Worm (Caenorhabditis elegans) whole organism, L1 larva: ENCODE results near the gene cutl-23.

Experiments used
- C04F5.9 ChIP-seq: sonication (generic microtip); optimal IDR thresholded peaks from 2 replicates; lab custom pipeline; 2016; ENCODE audit warnings: missing genetic modification characterization, missing compliant biosample characterization
- C16A3.4 ChIP-seq: fragments of 150-350 bp; optimal IDR thresholded peaks from 2 replicates; lab custom pipeline; 2014; ENCODE audit warnings: missing biosample characterization, missing genetic modification characterization
- C34B4.2 ChIP-seq: sonication (generic microtip); optimal IDR thresholded peaks from 2 replicates; lab custom pipeline; 2017; ENCODE audit warnings: mild to moderate bottlenecking, missing genetic modification characterization, missing compliant biosample characterization
- aha-1 ChIP-seq: fragments of 150-350 bp; optimal IDR thresholded peaks from 2 replicates; lab custom pipeline; 2014; ENCODE audit warnings: missing biosample characterization, missing genetic modification characterization
- aly-2 ChIP-seq: fragments of 150-350 bp; optimal IDR thresholded peaks from 2 replicates; lab custom pipeline; 2014; ENCODE audit warnings: missing biosample characterization, missing genetic modification characterization
- ceh-88 ChIP-seq: fragments of 200-800 bp; sonication (Bioruptor generic); IDR thresholded peaks from 2 replicates; pipeline ENCODE4 v1.3.6; 2022; ENCODE audit warnings: missing genetic modification characterization, missing compliant biosample characterization
- ces-1 ChIP-seq: fragments of 150-350 bp; optimal IDR thresholded peaks from 2 replicates; lab custom pipeline; 2014; ENCODE audit warnings: missing biosample characterization, missing genetic modification reagents, missing genetic modification characterization
- efl-3 ChIP-seq: fragments of 200-800 bp; sonication (Bioruptor generic); optimal IDR thresholded peaks from 2 replicates; lab custom pipeline; 2018; ENCODE audit warnings: mild to moderate bottlenecking, missing genetic modification characterization, missing compliant biosample characterization
- egl-13 ChIP-seq: sonication (generic microtip); optimal IDR thresholded peaks from 2 replicates; lab custom pipeline; 2016; ENCODE audit warnings: missing genotype, missing genetic modification reagents, missing genetic modification characterization, missing compliant biosample characterization
- egl-27 ChIP-seq, 2 experiments: fragments of 150-350 bp in 1 of 2; sonication (generic microtip); optimal IDR thresholded peaks; 3 replicates each; lab custom pipeline; 2017 to 2018; ENCODE audit warnings: missing biosample characterization in 2 of 2, missing genetic modification characterization in 2 of 2, missing genetic modification reagents in 2 of 2
- elt-2 ChIP-seq: sonication (generic microtip); optimal IDR thresholded peaks from 2 replicates; lab custom pipeline; 2016; ENCODE audit warnings: missing genetic modification characterization, mild to moderate bottlenecking, inconsistent platforms, missing compliant biosample characterization, missing genetic modification reagents
- elt-3 ChIP-seq, 6 experiments: fragments of 150-350 bp in 1 of 6; sonication (generic microtip); optimal IDR thresholded peaks; 2 replicates each; lab custom pipeline; 2017 to 2018; ENCODE audit warnings: missing biosample characterization in 6 of 6, missing genetic modification characterization in 6 of 6, inconsistent platforms in 1 of 6
- fkh-10 ChIP-seq: sonication (generic microtip); optimal IDR thresholded peaks from 2 replicates; lab custom pipeline; 2017; ENCODE audit warnings: missing biosample characterization, missing genetic modification reagents, missing genetic modification characterization
- hlh-4 ChIP-seq: sonication (generic microtip); optimal IDR thresholded peaks from 2 replicates; lab custom pipeline; 2016; ENCODE audit warnings: mild to moderate bottlenecking, missing genetic modification characterization, missing compliant biosample characterization
- irx-1 ChIP-seq: sonication (generic microtip); optimal IDR thresholded peaks from 2 replicates; lab custom pipeline; 2016; ENCODE audit warnings: missing genetic modification characterization, missing compliant biosample characterization
- isw-1 ChIP-seq: fragments of 200-800 bp; sonication (Bioruptor generic); IDR thresholded peaks from 2 replicates; pipeline ENCODE4 v1.3.6; 2022; ENCODE audit warnings: missing genetic modification characterization, missing compliant biosample characterization
- lin-14 ChIP-seq: fragments of 200-800 bp; sonication (Bioruptor generic); optimal IDR thresholded peaks from 2 replicates; lab custom pipeline; 2018; ENCODE audit warnings: mild to moderate bottlenecking, missing genetic modification characterization, moderate library complexity, missing compliant biosample characterization
- lsy-2 ChIP-seq, 2 experiments: fragments of 150-350 bp; optimal IDR thresholded peaks; 2 replicates each; lab custom pipeline; 2014; ENCODE audit warnings: missing biosample characterization in 2 of 2, missing genetic modification characterization in 2 of 2
- mdl-1 ChIP-seq, 2 experiments: fragments of 150-350 bp; optimal IDR thresholded peaks; 2 replicates each; lab custom pipeline; 2014 to 2017; ENCODE audit warnings: missing biosample characterization in 2 of 2, missing genetic modification characterization in 2 of 2, inconsistent platforms in 1 of 2
- nhr-11 ChIP-seq: fragments of 150-350 bp; optimal IDR thresholded peaks from 2 replicates; lab custom pipeline; 2014; ENCODE audit warnings: missing biosample characterization, missing genetic modification characterization
- nhr-19 ChIP-seq: fragments of 200-800 bp; sonication (Bioruptor generic); conservative IDR thresholded peaks from 2 replicates; pipeline ENCODE4 v1.3.6; 2022; ENCODE audit warnings: missing genetic modification characterization, missing compliant biosample characterization
- nhr-20 ChIP-seq: sonication (generic microtip); optimal IDR thresholded peaks from 2 replicates; lab custom pipeline; 2016; ENCODE audit warnings: mild to moderate bottlenecking, missing genetic modification characterization, missing compliant biosample characterization
- nhr-237 ChIP-seq: fragments of 150-350 bp; optimal IDR thresholded peaks from 2 replicates; lab custom pipeline; 2014; ENCODE audit warnings: missing biosample characterization, missing genetic modification characterization
- nhr-47 ChIP-seq: sonication (generic microtip); optimal IDR thresholded peaks from 2 replicates; lab custom pipeline; 2016; ENCODE audit warnings: mild to moderate bottlenecking, missing genetic modification characterization, moderate library complexity, missing compliant biosample characterization
- nhr-71 ChIP-seq: sonication (generic microtip); optimal IDR thresholded peaks from 2 replicates; lab custom pipeline; 2016; ENCODE audit warnings: mild to moderate bottlenecking, missing genetic modification characterization, moderate library complexity, missing compliant biosample characterization
- nhr-85 ChIP-seq: sonication (generic microtip); peaks from one replicate; lab custom pipeline; 2016; ENCODE audit warnings: missing genetic modification characterization, inconsistent platforms, missing compliant biosample characterization
- pag-3 ChIP-seq: sonication (generic microtip); optimal IDR thresholded peaks from 2 replicates; lab custom pipeline; 2017; ENCODE audit warnings: missing genetic modification characterization, mild to moderate bottlenecking, missing compliant biosample characterization, antibody characterized with exemption, borderline replicate concordance; ENCODE audit not compliant: insufficient read depth
- rnt-1 ChIP-seq: sonication (generic microtip); optimal IDR thresholded peaks from 2 replicates; lab custom pipeline; 2016; ENCODE audit warnings: mild to moderate bottlenecking, missing genetic modification characterization, moderate library complexity, missing compliant biosample characterization
- snu-23 ChIP-seq: sonication (generic microtip); optimal IDR thresholded peaks from 2 replicates; lab custom pipeline; 2016; ENCODE audit warnings: missing genetic modification characterization, missing compliant biosample characterization
- tbx-2 ChIP-seq: sonication (generic microtip); optimal IDR thresholded peaks from 2 replicates; lab custom pipeline; 2016; ENCODE audit warnings: missing genetic modification characterization, missing compliant biosample characterization
- unc-62 ChIP-seq: fragments of 150-350 bp; optimal IDR thresholded peaks from 2 replicates; lab custom pipeline; 2014; ENCODE audit warnings: missing biosample characterization, missing genetic modification reagents, missing genetic modification characterization
- unc-98 ChIP-seq: fragments of 200-800 bp; sonication (Bioruptor generic); IDR thresholded peaks from 2 replicates; pipeline ENCODE4 v1.3.6; 2022; ENCODE audit warnings: missing genetic modification characterization, missing compliant biosample characterization
- vab-15 ChIP-seq: sonication (generic microtip); optimal IDR thresholded peaks from 2 replicates; lab custom pipeline; 2017; ENCODE audit warnings: missing genotype, mild to moderate bottlenecking, missing genetic modification characterization, missing compliant biosample characterization
- zag-1 ChIP-seq: fragments of 150-350 bp; optimal IDR thresholded peaks from 2 replicates; lab custom pipeline; 2014; ENCODE audit warnings: missing biosample characterization, missing genetic modification characterization
- ztf-11 ChIP-seq, 2 experiments: sonication (generic microtip); optimal IDR thresholded peaks; 2 replicates each; lab custom pipeline; 2016 to 2017; ENCODE audit warnings: missing genetic modification characterization in 2 of 2, missing biosample characterization in 1 of 2, missing compliant biosample characterization in 1 of 2
- ztf-4 ChIP-seq: fragments of 150-350 bp; optimal IDR thresholded peaks from 2 replicates; lab custom pipeline; 2014; ENCODE audit warnings: missing biosample characterization, missing genetic modification characterization

cutl-23 gene

DNA sequence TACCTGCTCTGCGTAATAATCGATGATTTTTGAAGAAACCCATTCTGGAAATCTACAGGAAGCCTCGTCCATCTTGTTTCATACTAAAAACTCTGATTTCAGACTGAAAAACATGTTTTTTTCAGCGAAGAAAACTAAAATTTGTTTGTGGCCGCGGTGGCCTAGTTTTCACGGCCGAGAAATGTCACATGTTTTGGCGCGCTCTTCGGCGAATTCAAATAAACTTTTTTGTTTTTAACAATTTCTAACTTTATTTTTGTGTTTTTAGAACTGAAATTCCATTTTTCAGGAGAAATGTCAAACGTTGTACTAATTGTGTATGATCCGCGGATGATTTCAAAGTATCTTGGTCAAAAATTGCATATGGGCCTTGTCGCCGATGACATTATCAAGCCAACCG, 33.0 kb downstream of the cutl-23 start, which contains the start of the genes polq-1 and him-10 (continued):
- peak; percentile 40 for TF ChIP-seq nhr-85 (tag; lab: Kevin White, UChicago)
- peak; percentile 14 for TF ChIP-seq nhr-71 (tag; lab: Kevin White, UChicago)
- peak in 1 of 2 experiments; percentile 51 for TF ChIP-seq lsy-2 (tag; optimal IDR thresholded peaks at IDR 0.05; lab: Kevin White, UChicago)
- no peak for TF ChIP-seq vab-15 (tag; lab: Kevin White, UChicago)
- TF ChIP-seq hlh-4 (tag; lab: Kevin White, UChicago) = no peak

DNA sequence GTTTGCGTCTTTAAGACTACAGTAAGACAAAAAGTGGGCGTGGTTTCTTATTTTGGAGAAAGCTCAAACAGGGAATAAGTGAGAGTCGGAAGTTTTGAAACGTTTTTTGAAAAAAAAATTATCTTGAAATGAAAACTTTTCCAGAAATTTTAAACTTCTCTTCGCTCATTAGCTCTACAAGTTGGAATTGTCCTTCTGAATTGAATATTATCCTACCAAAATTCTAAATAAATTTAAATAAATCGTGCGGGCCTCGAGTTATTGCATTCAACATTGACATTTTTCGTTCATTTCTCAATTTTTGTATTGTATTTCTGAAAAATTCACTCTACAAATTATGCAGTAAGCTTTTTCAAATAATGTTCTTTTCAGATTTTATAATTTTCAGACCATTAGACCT, 35.3 kb downstream of the cutl-23 start, which contains the start of gene R12B2.3:
R12B2.3 (plus strand) TSS at position 301 of the 400 bp plus-strand sequence.
- no peak for TF ChIP-seq C04F5.9 (tag; lab: Kevin White, UChicago)
- no peak for TF ChIP-seq nhr-47
- TF ChIP-seq isw-1 (GFP tag; lab: Robert Waterston, UW) = no peak
- TF ChIP-seq snu-23 (GFP tag; lab: Kevin White, UChicago) = no peak
- TF ChIP-seq nhr-237 = no peak
- no peak for TF ChIP-seq C34B4.2 (tag; lab: Kevin White, UChicago)
- TF ChIP-seq irx-1 = no peak
- no peak for TF ChIP-seq rnt-1 (tag; lab: Kevin White, UChicago)
- no peak for TF ChIP-seq efl-3 (GFP tag; lab: Kevin White, UChicago)
- no peak for TF ChIP-seq elt-2 (tag; lab: Kevin White, UChicago)
- no peak for TF ChIP-seq tbx-2 (tag; lab: Kevin White, UChicago)
- no peak for TF ChIP-seq nhr-20 (tag; lab: Kevin White, UChicago)
- TF ChIP-seq unc-98 = no peak
- TF ChIP-seq C16A3.4 (tag; lab: Kevin White, UChicago) = no peak
- no peak for TF ChIP-seq mdl-1 (tag; optimal IDR thresholded peaks at IDR 0.05; lab: Kevin White, UChicago)
- no peak for TF ChIP-seq zag-1 (tag; lab: Kevin White, UChicago)
- no peak for TF ChIP-seq ztf-4 (tag; lab: Kevin White, UChicago)
- TF ChIP-seq egl-13 = no peak
- TF ChIP-seq pag-3 (tag; lab: Kevin White, UChicago) = no peak

DNA sequence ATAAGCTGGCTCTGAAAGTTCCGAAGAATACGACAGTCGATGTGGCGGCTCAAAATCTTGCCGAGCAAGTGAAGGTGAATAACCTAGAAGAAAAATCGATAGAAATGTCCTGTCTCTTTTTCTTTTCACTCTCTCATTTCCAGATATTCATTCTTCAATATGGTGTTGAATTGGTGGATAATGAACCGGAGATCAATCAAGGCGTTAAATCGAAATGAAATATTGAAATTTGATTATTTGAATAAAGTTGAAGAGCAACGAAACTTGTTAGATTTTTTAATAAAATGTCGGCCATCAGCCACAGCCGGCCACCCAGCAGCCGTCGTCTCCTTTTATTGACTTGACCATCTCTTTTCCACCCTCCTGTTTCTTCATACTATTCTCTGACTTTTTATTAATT, 36.7 kb downstream of the cutl-23 start, which contains the start of gene R12B2.2:
R12B2.2 (plus strand) TSS at position 301 of the 400 bp plus-strand sequence.
- TF ChIP-seq elt-2 (tag; lab: Kevin White, UChicago) (no peak), irx-1 (no peak), unc-62 (no peak), aly-2 (no peak), unc-98 (no peak), aha-1 (tag; lab: Kevin White, UChicago) (no peak)

DNA sequence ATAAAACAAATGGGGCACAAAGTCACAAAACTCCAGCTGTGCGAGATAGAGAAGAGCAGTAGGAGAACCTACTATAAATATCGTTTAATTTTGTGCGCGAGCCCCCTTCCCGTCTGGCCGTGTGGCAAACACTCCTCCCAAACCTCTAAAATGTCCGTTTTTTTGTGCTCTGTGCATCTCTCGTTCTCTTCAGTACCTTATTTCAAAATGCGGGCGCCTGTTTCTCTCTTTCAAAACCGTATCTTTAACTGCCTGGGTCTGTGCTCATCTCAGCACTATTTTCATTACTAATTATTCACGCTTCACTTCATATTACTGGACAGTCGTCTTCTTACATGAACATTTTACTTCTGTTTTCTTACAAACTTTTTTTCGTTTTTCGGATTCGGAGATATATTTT, 40.0 kb downstream of the cutl-23 start:
- TF ChIP-seq egl-27 (tag; optimal IDR thresholded peaks at IDR 0.05; lab: Kevin White, UChicago) (no peak), nhr-11 (no peak), fkh-10 (GFP tag; lab: Kevin White, UChicago) (no peak), vab-15 (tag; lab: Kevin White, UChicago) (no peak), nhr-85 (tag; lab: Kevin White, UChicago) (peak; percentile 14), lin-14 (GFP tag; lab: Kevin White, UChicago) (peak; percentile 14), ces-1 (GFP tag; lab: Kevin White, UChicago) (no peak), ztf-11 (tag; optimal IDR thresholded peaks at IDR 0.05; lab: Kevin White, UChicago) (no peak), elt-3 (tag; optimal IDR thresholded peaks at IDR 0.05; lab: Kevin White, UChicago) (no peak), ceh-88 (GFP tag; lab: Robert Waterston, UW) (no peak), nhr-19 (GFP tag; lab: Robert Waterston, UW) (no peak)
